Fruit fly (Drosophila melanogaster) whole organism, pupa: ENCODE data around the gene Rpp30.
A peak's percentile ranks its signal among the peaks of the same experiment; 100 is the strongest.

ENCODE experiments used
- CG10348 ChIP-seq: fragments of 200-800 bp; sonication (Bioruptor generic); IDR thresholded peaks from 2 replicates; pipeline ENCODE4 v1.3.6; 2022; ENCODE audit warnings: missing biosample characterization, missing genetic modification characterization
- CG12605 ChIP-seq: fragments of 200-800 bp; sonication (Bioruptor generic); IDR thresholded peaks from 2 replicates; pipeline ENCODE4 v1.3.6; 2022; ENCODE audit warnings: missing biosample characterization, missing genetic modification characterization
- CG13204 ChIP-seq: fragments of 200-800 bp; sonication (Bioruptor generic); optimal IDR thresholded peaks from 2 replicates; lab custom pipeline; 2018; ENCODE audit warnings: missing biosample characterization, mild to moderate bottlenecking, missing genetic modification characterization, moderate library complexity
- CG14655 ChIP-seq: fragments of 200-800 bp; sonication (Bioruptor generic); optimal IDR thresholded peaks from 3 replicates; lab custom pipeline; 2017; ENCODE audit warnings: mild to moderate bottlenecking, missing biosample characterization, missing genetic modification reagents, missing genetic modification characterization
- CG15710 ChIP-seq: fragments of 200-800 bp; sonication (Bioruptor generic); optimal IDR thresholded peaks from 2 replicates; lab custom pipeline; 2018; ENCODE audit warnings: missing biosample characterization, mild to moderate bottlenecking, missing genetic modification characterization, moderate library complexity
- CG17806 ChIP-seq: fragments of 200-800 bp; sonication (Bioruptor generic); optimal IDR thresholded peaks from 2 replicates; lab custom pipeline; 2018; ENCODE audit warnings: missing biosample characterization, mild to moderate bottlenecking, missing genetic modification characterization, moderate library complexity
- CG32121 ChIP-seq: fragments of 200-800 bp; sonication (Bioruptor generic); IDR thresholded peaks from 2 replicates; pipeline ENCODE4 v1.3.6; 2022; ENCODE audit warnings: missing biosample characterization, missing genetic modification characterization
- CG34367 ChIP-seq: fragments of 200-800 bp; sonication (Bioruptor generic); optimal IDR thresholded peaks from 2 replicates; lab custom pipeline; 2018; ENCODE audit warnings: missing biosample characterization, mild to moderate bottlenecking, missing genetic modification characterization
- CG4496 ChIP-seq: fragments of 200-800 bp; sonication (Bioruptor generic); IDR thresholded peaks from 3 replicates; pipeline ENCODE4 v1.3.6; 2022; ENCODE audit warnings: missing biosample characterization, missing genetic modification characterization
- CG8159 ChIP-seq: fragments of 200-800 bp; sonication (Bioruptor generic); optimal IDR thresholded peaks from 3 replicates; lab custom pipeline; 2018; ENCODE audit warnings: missing biosample characterization, mild to moderate bottlenecking, missing genetic modification characterization, moderate library complexity
- CG8301 ChIP-seq: fragments of 200-800 bp; sonication (Bioruptor generic); optimal IDR thresholded peaks from 2 replicates; lab custom pipeline; 2018; ENCODE audit warnings: missing biosample characterization, mild to moderate bottlenecking, missing genetic modification characterization
- CG9948 ChIP-seq: fragments of 200-800 bp; sonication (Bioruptor generic); optimal IDR thresholded peaks from 2 replicates; lab custom pipeline; 2018; ENCODE audit warnings: missing biosample characterization, mild to moderate bottlenecking, missing genetic modification characterization, moderate library complexity
- D1 ChIP-seq: fragments of 200-800 bp; sonication (Bioruptor generic); optimal IDR thresholded peaks from 2 replicates; lab custom pipeline; 2018; ENCODE audit warnings: missing biosample characterization, mild to moderate bottlenecking, missing genetic modification characterization, moderate library complexity
- EcR ChIP-seq: fragments of 200-800 bp; sonication (Bioruptor generic); optimal IDR thresholded peaks from 3 replicates; lab custom pipeline; 2019; ENCODE audit warnings: missing biosample characterization, missing genetic modification characterization, mild to moderate bottlenecking, moderate library complexity, missing genetic modification reagents
- Ets98B ChIP-seq: fragments of 200-800 bp; sonication (Bioruptor generic); IDR thresholded peaks from 2 replicates; pipeline ENCODE4 v1.3.6; 2022; ENCODE audit warnings: missing biosample characterization, missing genetic modification characterization
- Pif1A ChIP-seq: fragments of 200-800 bp; sonication (Bioruptor generic); optimal IDR thresholded peaks from 3 replicates; lab custom pipeline; 2016; ENCODE audit warnings: missing biosample characterization, missing genetic modification characterization
- Pif1B ChIP-seq: fragments of 200-800 bp; sonication (Bioruptor generic); optimal IDR thresholded peaks from 3 replicates; lab custom pipeline; 2016; ENCODE audit warnings: missing biosample characterization, missing genetic modification characterization
- Snoo ChIP-seq: fragments of 200-800 bp; sonication (Bioruptor generic); optimal IDR thresholded peaks from 3 replicates; lab custom pipeline; 2017; ENCODE audit warnings: missing biosample characterization, mild to moderate bottlenecking, missing genetic modification characterization, inconsistent platforms
- fd96Ca ChIP-seq: fragments of 200-800 bp; sonication (Bioruptor generic); IDR thresholded peaks from 3 replicates; pipeline ENCODE4 v1.3.6; 2022; ENCODE audit warnings: missing biosample characterization, missing genetic modification characterization
- gl ChIP-seq: fragments of 200-800 bp; sonication (Bioruptor generic); optimal IDR thresholded peaks from 2 replicates; lab custom pipeline; 2018; ENCODE audit warnings: missing biosample characterization, mild to moderate bottlenecking, missing genetic modification characterization
- rn ChIP-seq: fragments of 200-800 bp; sonication (Bioruptor generic); IDR thresholded peaks from 2 replicates; pipeline ENCODE4 v1.3.6; 2022; ENCODE audit warnings: missing biosample characterization, missing genetic modification characterization

The Rpp30 gene

dm6 chr2L:248592-248991 lies 3.6 kb downstream of the Rpp30 start:
- no peak for TF ChIP-seq CG8159 (tag; lab: Kevin White, UChicago)
- TF ChIP-seq Ets98B (GFP tag; lab: Robert Waterston, UW), result no peak
- no peak for TF ChIP-seq CG13204 (GFP tag; lab: Kevin White, UChicago)
- no peak for TF ChIP-seq CG10348 (GFP tag; lab: Robert Waterston, UW)
- TF ChIP-seq rn (GFP tag; lab: Robert Waterston, UW), result no peak
- no peak for TF ChIP-seq CG12605 (GFP tag; lab: Robert Waterston, UW)
- TF ChIP-seq CG14655 (GFP tag; lab: Kevin White, UChicago), result no peak
- TF ChIP-seq fd96Ca (GFP tag; lab: Robert Waterston, UW), result no peak
- no peak for TF ChIP-seq CG9948 (tag; lab: Kevin White, UChicago)
- TF ChIP-seq CG17806 (tag; lab: Kevin White, UChicago), result no peak
- TF ChIP-seq CG34367 (tag; lab: Kevin White, UChicago), result no peak
- no peak for TF ChIP-seq CG15710 (tag; lab: Kevin White, UChicago)
- no peak for TF ChIP-seq Pif1B (GFP tag; lab: Kevin White, UChicago)
- TF ChIP-seq gl (tag; lab: Kevin White, UChicago), result no peak
- TF ChIP-seq, all 21 proteins: peak for 0

- TF ChIP-seq CG17806 (tag; lab: Kevin White, UChicago), result peak; percentile 46
- TF ChIP-seq CG15710 (tag; lab: Kevin White, UChicago), result peak; percentile 55
- 0 out of 2 replicates have a peak, but pooled peaks have one; percentile 32 for TF ChIP-seq CG32121 (GFP tag; lab: Robert Waterston, UW)
- peak; percentile 77 for TF ChIP-seq CG8159 (tag; lab: Kevin White, UChicago)
- peak; percentile 53 for TF ChIP-seq CG8301 (tag; lab: Kevin White, UChicago)
- TF ChIP-seq Ets98B (GFP tag; lab: Robert Waterston, UW), result peak; percentile 56; the same call in 1 of the 2 replicates
- no peak for TF ChIP-seq CG13204 (GFP tag; lab: Kevin White, UChicago)
- no peak for TF ChIP-seq EcR (GFP tag; lab: Kevin White, UChicago)
- peak; percentile 55 for TF ChIP-seq CG4496 (GFP tag; lab: Robert Waterston, UW)
- peak; percentile 77 for TF ChIP-seq Pif1B (GFP tag; lab: Kevin White, UChicago)
- TF ChIP-seq gl (tag; lab: Kevin White, UChicago), result no peak
- TF ChIP-seq fd96Ca (GFP tag; lab: Robert Waterston, UW), result peak; percentile 35; the same call in 1 of the 3 replicates
- TF ChIP-seq Pif1A, result peak; percentile 55
- no peak for TF ChIP-seq CG10348 (GFP tag; lab: Robert Waterston, UW)
- TF ChIP-seq rn (GFP tag; lab: Robert Waterston, UW), result no peak
- TF ChIP-seq CG34367 (tag; lab: Kevin White, UChicago), result peak; percentile 40
- peak; percentile 70 for TF ChIP-seq Snoo (tag; lab: Kevin White, UChicago)
- no peak for TF ChIP-seq CG12605 (GFP tag; lab: Robert Waterston, UW)
- peak; percentile 67 for TF ChIP-seq CG9948 (tag; lab: Kevin White, UChicago)
- peak; percentile 24 for TF ChIP-seq D1 (tag; lab: Kevin White, UChicago)
- TF ChIP-seq CG14655 (GFP tag; lab: Kevin White, UChicago), result peak; percentile 80
- TF ChIP-seq, all 21 proteins: peak for 15
Measured at dm6 chr2L:247845-248473, 4.2 kb downstream of the Rpp30 start.

DNA sequence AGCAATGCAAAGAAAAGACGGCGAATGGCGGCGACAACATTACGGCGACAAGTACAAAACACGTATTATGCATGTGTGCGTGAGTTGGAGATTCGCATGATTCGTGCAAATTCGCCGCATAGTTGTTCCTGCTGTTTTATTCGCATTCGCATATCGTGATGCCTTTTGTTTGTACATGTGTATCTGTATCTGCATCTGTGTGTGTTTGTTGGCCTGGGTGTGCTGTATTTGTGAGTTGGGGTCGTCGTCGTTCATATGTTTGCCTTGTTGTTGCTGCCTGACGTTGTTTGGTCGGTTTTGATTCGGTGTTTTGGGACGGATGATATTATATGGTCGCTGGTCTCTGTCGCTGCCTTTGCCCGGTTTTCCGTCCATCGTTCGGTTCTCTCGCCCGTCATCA lies 4.7 kb downstream of the Rpp30 start:
- TF ChIP-seq rn (GFP tag; lab: Robert Waterston, UW) (no peak), EcR (GFP tag; lab: Kevin White, UChicago) (peak; percentile 94)

DNA sequence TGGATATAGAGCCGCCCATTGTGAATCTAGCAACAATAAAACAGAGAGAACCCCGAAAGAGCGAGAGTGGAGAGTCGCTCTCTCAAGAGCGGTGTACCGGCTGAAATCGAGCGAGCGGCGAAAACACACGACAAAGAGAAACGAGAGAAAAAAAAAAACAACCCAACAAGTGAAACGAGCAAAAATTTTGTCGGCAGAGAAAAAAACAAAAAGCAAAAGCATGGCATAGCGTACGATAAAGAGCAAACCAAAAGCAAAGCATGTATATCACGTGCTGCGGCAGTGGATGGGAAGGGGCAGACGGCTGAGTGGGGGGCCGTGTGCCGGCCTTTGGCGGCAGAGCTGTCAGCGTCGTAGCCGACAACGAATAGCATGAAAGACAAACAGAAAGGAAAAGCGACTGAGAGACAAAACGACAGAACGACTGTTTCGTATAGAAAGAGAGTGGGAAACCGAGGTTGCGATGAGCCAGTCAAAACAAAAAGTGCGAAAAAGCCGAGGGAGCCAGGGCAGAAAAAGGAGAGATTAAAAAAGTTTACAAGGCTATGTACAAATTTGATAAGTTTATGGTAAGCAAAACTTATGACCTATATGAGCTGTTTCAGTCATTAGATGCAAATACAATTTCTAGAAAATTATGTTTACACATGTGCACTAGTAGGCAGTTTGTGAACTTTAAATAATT lies 5.4 kb downstream of the Rpp30 start:
- TF ChIP-seq fd96Ca (GFP tag; lab: Robert Waterston, UW) (peak; percentile 82), EcR (GFP tag; lab: Kevin White, UChicago) (peak; percentile 84), Pif1B (GFP tag; lab: Kevin White, UChicago) (peak; percentile 76), CG17806 (tag; lab: Kevin White, UChicago) (peak; percentile 41), CG8159 (tag; lab: Kevin White, UChicago) (peak; percentile 54), CG4496 (GFP tag; lab: Robert Waterston, UW) (peak; percentile 87; the same call in 2 of the 3 replicates), CG12605 (GFP tag; lab: Robert Waterston, UW) (peak; percentile 95), rn (GFP tag; lab: Robert Waterston, UW) (peak; percentile 20; the same call in 1 of the 2 replicates), CG10348 (GFP tag; lab: Robert Waterston, UW) (no peak), CG15710 (tag; lab: Kevin White, UChicago) (peak; percentile 61), CG32121 (GFP tag; lab: Robert Waterston, UW) (peak; percentile 85; the same call in 1 of the 2 replicates), gl (tag; lab: Kevin White, UChicago) (peak; percentile 86), CG14655 (GFP tag; lab: Kevin White, UChicago) (peak; percentile 50), CG34367 (tag; lab: Kevin White, UChicago) (peak; percentile 58), Ets98B (GFP tag; lab: Robert Waterston, UW) (peak; percentile 88), CG8301 (tag; lab: Kevin White, UChicago) (peak; percentile 25), Snoo (tag; lab: Kevin White, UChicago) (peak; percentile 55), CG9948 (tag; lab: Kevin White, UChicago) (no peak), Pif1A (peak; percentile 80), D1 (tag; lab: Kevin White, UChicago) (no peak), CG13204 (GFP tag; lab: Kevin White, UChicago) (peak; percentile 90)
